Fruit fly (Drosophila melanogaster): ENCODE results near the gene SclB.

Gene SclB

DNA sequence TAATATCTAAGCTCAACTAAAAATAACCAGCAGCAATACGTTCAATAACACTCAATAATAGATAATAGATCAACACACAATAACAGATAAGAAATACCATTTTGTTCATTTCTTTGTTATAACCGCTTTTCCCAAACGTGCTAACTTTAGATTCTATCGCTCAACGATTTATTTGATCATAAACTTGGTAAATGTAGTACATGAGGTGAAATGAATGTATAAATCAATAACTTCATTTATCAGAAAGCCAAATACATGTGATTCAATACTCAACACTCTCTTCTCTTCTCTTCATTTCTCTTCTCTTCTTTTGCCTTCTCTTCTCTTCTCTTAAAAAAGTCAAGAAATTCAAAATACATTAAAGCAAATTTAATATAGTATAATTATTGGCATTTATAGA is 19.9 kb downstream of the SclB start:
- TF ChIP-seq CG6276 (GFP tag; optimal IDR thresholded peaks at IDR 0.05) (no peak), Eip75B (GFP tag; optimal IDR thresholded peaks at IDR 0.05) (no peak), lz (GFP tag; optimal IDR thresholded peaks at IDR 0.05) (no peak), spab (GFP tag; optimal IDR thresholded peaks at IDR 0.05) (no peak), Sox15 (GFP tag; optimal IDR thresholded peaks at IDR 0.05) (no peak), CG6854 (GFP tag; optimal IDR thresholded peaks at IDR 0.05) (no peak), Eip78C (GFP tag) (peak; percentile 22), fkh (GFP tag; optimal IDR thresholded peaks at IDR 0.05) (peak; percentile 40), CG9139 (GFP tag; optimal IDR thresholded peaks at IDR 0.05) (no peak), Hr38 (GFP tag; optimal IDR thresholded peaks at IDR 0.05) (no peak)

- peak; percentile 38; the same call in 1 of the 2 replicates for TF ChIP-seq CG15336 (GFP tag; IDR thresholded peaks at IDR 0.05)
- TF ChIP-seq Eip78C (GFP tag): peak; percentile 30
- TF ChIP-seq CG6792 (GFP tag; optimal IDR thresholded peaks at IDR 0.05): no peak
- no peak for TF ChIP-seq CG16779 (tag; optimal IDR thresholded peaks at IDR 0.05)
- peak; percentile 63 for TF ChIP-seq fkh (GFP tag; optimal IDR thresholded peaks at IDR 0.05)
- no peak for TF ChIP-seq Hr38 (GFP tag; optimal IDR thresholded peaks at IDR 0.05)
- no peak for TF ChIP-seq CG11762 (GFP tag; optimal IDR thresholded peaks at IDR 0.05; ENCODE audit: insufficient read depth)
- TF ChIP-seq CG6276 (GFP tag; optimal IDR thresholded peaks at IDR 0.05): no peak
Measured at dm6 chr2L:16858466-16859007, 20.8 kb downstream of the SclB start, which contains the start of gene CG31809. CG31809 (minus strand) TSS chr2L:16858714.

dm6 chr2L:16859103-16859502 is 21.3 kb downstream of the SclB start:
- TF ChIP-seq cyc (GFP tag; optimal IDR thresholded peaks at IDR 0.05) (no peak), CG15336 (GFP tag; IDR thresholded peaks at IDR 0.05) (no peak), Lpt (GFP tag; optimal IDR thresholded peaks at IDR 0.05) (no peak), Ets21C (GFP tag; optimal IDR thresholded peaks at IDR 0.05) (no peak), CG10631 (GFP tag; optimal IDR thresholded peaks at IDR 0.05) (no peak)

DNA sequence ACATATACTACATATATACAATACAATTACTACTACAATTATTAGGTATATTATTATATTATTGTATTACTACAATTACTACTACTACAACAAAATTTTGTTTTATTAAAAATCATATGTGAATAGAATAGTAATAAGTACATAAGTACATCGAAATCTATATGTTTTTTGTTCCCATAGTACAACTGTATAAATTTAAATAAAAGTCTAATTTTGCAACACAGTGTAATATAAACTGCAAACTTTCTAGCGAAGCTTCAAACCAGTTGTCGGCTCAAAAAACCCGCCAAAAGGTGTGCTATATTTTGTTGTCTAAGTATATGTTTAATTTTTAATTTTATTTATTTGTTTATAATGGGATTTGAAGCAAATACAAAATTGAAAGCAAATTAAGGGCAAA is 21.8 kb downstream of the SclB start:
- no peak for TF ChIP-seq CG6163 (GFP tag; IDR thresholded peaks at IDR 0.05)
- peak; percentile 9 for TF ChIP-seq Eip78C (GFP tag)

DNA sequence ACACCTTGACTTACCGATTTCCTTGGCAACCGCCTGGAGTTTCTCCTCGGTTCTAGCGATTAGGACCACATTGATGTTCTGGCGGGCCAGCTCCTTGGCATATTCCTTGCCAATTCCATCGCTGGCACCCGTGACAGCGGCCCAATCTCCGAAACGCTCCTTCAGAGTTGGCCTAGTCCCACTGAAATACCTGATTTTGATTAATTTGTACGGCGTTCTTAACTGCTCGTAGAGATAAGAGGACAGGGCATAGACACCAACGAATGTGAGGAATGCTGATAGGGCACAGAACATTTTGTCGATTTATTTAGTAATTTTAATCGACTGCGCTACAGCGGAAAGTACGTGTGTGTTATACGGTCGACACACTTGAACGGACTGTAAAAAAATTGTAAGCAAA is 23.4 kb downstream of the SclB start, which contains the start of gene CG6012:
Gene CG6012, minus strand, starts transcription at position 364 of the 400 bp plus-strand sequence.
- TF ChIP-seq salr (GFP tag; optimal IDR thresholded peaks at IDR 0.05) (no peak), vri (GFP tag; optimal IDR thresholded peaks at IDR 0.05) (peak; percentile 11), CG6163 (GFP tag; IDR thresholded peaks at IDR 0.05) (no peak)

- TF ChIP-seq Sox14 (GFP tag; optimal IDR thresholded peaks at IDR 0.05) (no peak), net (GFP tag; optimal IDR thresholded peaks at IDR 0.05) (no peak), Sox15 (GFP tag; optimal IDR thresholded peaks at IDR 0.05) (no peak), CG8319 (GFP tag; optimal IDR thresholded peaks at IDR 0.05) (no peak), CG10669 (GFP tag; optimal IDR thresholded peaks at IDR 0.05) (no peak), lz (GFP tag; optimal IDR thresholded peaks at IDR 0.05) (no peak), CG15336 (GFP tag; IDR thresholded peaks at IDR 0.05) (no peak), Hr38 (GFP tag; optimal IDR thresholded peaks at IDR 0.05) (no peak), CG32006 (GFP tag; optimal IDR thresholded peaks at IDR 0.05) (no peak), Eip93F (GFP tag; optimal IDR thresholded peaks at IDR 0.05) (no peak), CG16779 (tag; optimal IDR thresholded peaks at IDR 0.05) (no peak), eg (GFP tag; IDR thresholded peaks at IDR 0.05) (no peak), Gug (GFP tag; IDR thresholded peaks at IDR 0.05) (no peak), CG34406 (GFP tag; optimal IDR thresholded peaks at IDR 0.05) (no peak), CG11294 (GFP tag; IDR thresholded peaks at IDR 0.05) (no peak), topi (GFP tag; optimal IDR thresholded peaks at IDR 0.05) (no peak), CG6792 (GFP tag; optimal IDR thresholded peaks at IDR 0.05) (no peak), fd59A (GFP tag; optimal IDR thresholded peaks at IDR 0.05) (no peak), Lpt (GFP tag; optimal IDR thresholded peaks at IDR 0.05) (no peak)
Measured at dm6 chr2L:16862526-16862925, 24.8 kb downstream of the SclB start.
